Worm (Caenorhabditis elegans) whole organism, L4 larva: ENCODE data around the gene C17H12.10.

Source experiments
- D1046.2 ChIP-seq: fragments of 200-800 bp; sonication (Bioruptor generic); IDR thresholded peaks from 2 replicates; pipeline ENCODE4 v1.3.6; 2022; ENCODE audit warnings: missing genetic modification characterization, missing compliant biosample characterization
- F37D6.2 ChIP-seq: sonication (generic microtip); optimal IDR thresholded peaks from 2 replicates; lab custom pipeline; 2016; ENCODE audit warnings: mild to moderate bottlenecking, missing genetic modification characterization, missing compliant biosample characterization
- F44E2.7 ChIP-seq: fragments of 200-800 bp; sonication (Bioruptor generic); IDR thresholded peaks from 2 replicates; pipeline ENCODE4 v2.1.2; 2022; ENCODE audit warnings: missing genetic modification characterization, missing compliant biosample characterization
- R02D3.7 ChIP-seq: fragments of 150-350 bp; sonication (generic microtip); optimal IDR thresholded peaks from 3 replicates; lab custom pipeline; 2014; ENCODE audit warnings: missing biosample characterization, missing genetic modification characterization
- T20F7.1 ChIP-seq: fragments of 200-800 bp; sonication (Bioruptor generic); optimal IDR thresholded peaks from 2 replicates; lab custom pipeline; 2018; ENCODE audit warnings: mild to moderate bottlenecking, missing genetic modification characterization, missing compliant biosample characterization
- T26A8.4 ChIP-seq: fragments of 200-800 bp; sonication (Bioruptor generic); IDR thresholded peaks from 2 replicates; pipeline ENCODE4 v1.3.6; 2022; ENCODE audit warnings: missing genetic modification characterization, missing compliant biosample characterization
- Y48G9A.11 ChIP-seq: fragments of 200-800 bp; sonication (Bioruptor generic); IDR thresholded peaks from 2 replicates; pipeline ENCODE4 v1.3.6; 2022; ENCODE audit warnings: missing genetic modification reagents, missing genetic modification characterization, missing compliant biosample characterization
- Y5F2A.4 ChIP-seq: fragments of 200-800 bp; sonication (Bioruptor generic); optimal IDR thresholded peaks from 2 replicates; lab custom pipeline; 2018; ENCODE audit warnings: mild to moderate bottlenecking, missing genetic modification characterization, missing compliant biosample characterization
- aly-2 ChIP-seq: sonication (generic microtip); optimal IDR thresholded peaks from 2 replicates; lab custom pipeline; 2018; ENCODE audit warnings: missing biosample characterization, missing genetic modification characterization
- ama-1 ChIP-seq: fragments of 150-350 bp; optimal IDR thresholded peaks from 2 replicates; lab custom pipeline; 2014; ENCODE audit warnings: inconsistent platforms, mixed read lengths
- ceh-20 ChIP-seq: fragments of 200-800 bp; sonication (Bioruptor generic); IDR thresholded peaks from 2 replicates; pipeline ENCODE4 v1.3.6; 2022; ENCODE audit warnings: missing genetic modification reagents, missing genetic modification characterization, missing compliant biosample characterization
- ceh-44 ChIP-seq: fragments of 200-800 bp; sonication (Bioruptor generic); IDR thresholded peaks from 2 replicates; pipeline ENCODE4 v1.3.6; 2022; ENCODE audit warnings: missing genetic modification reagents, missing genetic modification characterization, missing compliant biosample characterization
- ceh-62 ChIP-seq: sonication (generic microtip); optimal IDR thresholded peaks from 2 replicates; lab custom pipeline; 2017; ENCODE audit warnings: missing biosample characterization, missing genetic modification characterization
- daf-12 ChIP-seq: fragments of 150-350 bp; optimal IDR thresholded peaks from 2 replicates; lab custom pipeline; 2014; ENCODE audit warnings: missing biosample characterization, missing genetic modification reagents, missing genetic modification characterization
- daf-19 ChIP-seq: fragments of 200-800 bp; sonication (Bioruptor generic); conservative IDR thresholded peaks from 2 replicates; pipeline ENCODE4 v1.3.6; 2022; ENCODE audit warnings: missing genetic modification characterization, missing compliant biosample characterization
- dmd-6 ChIP-seq: fragments of 200-800 bp; sonication (Bioruptor generic); IDR thresholded peaks from 2 replicates; pipeline ENCODE4 v1.3.6; 2022; ENCODE audit warnings: missing genetic modification reagents, missing genetic modification characterization, missing compliant biosample characterization
- dmd-8 ChIP-seq: fragments of 200-800 bp; sonication (Bioruptor generic); IDR thresholded peaks from 2 replicates; pipeline ENCODE4 v1.3.6; 2022; ENCODE audit warnings: missing genetic modification characterization, missing compliant biosample characterization
- duxl-1 ChIP-seq: sonication (generic microtip); optimal IDR thresholded peaks from 2 replicates; lab custom pipeline; 2016; ENCODE audit warnings: mild to moderate bottlenecking, missing genetic modification characterization, moderate library complexity, missing compliant biosample characterization; ENCODE audit not compliant: poor library complexity
- dve-1 ChIP-seq: sonication (generic microtip); optimal IDR thresholded peaks from 2 replicates; lab custom pipeline; 2017; ENCODE audit warnings: antibody characterized with exemption, mild to moderate bottlenecking, missing genetic modification characterization, missing compliant biosample characterization; ENCODE audit not compliant: insufficient read depth
- egl-27 ChIP-seq: sonication (generic microtip); optimal IDR thresholded peaks from 3 replicates; lab custom pipeline; 2017; ENCODE audit warnings: missing biosample characterization, missing genetic modification reagents, missing genetic modification characterization
- egl-43 ChIP-seq: fragments of 200-800 bp; sonication (Bioruptor generic); IDR thresholded peaks from 2 replicates; pipeline ENCODE4 v1.3.6; 2022; ENCODE audit warnings: missing genetic modification reagents, missing genetic modification characterization, missing compliant biosample characterization
- hlh-11 ChIP-seq: fragments of 200-800 bp; sonication (Bioruptor generic); optimal IDR thresholded peaks from 2 replicates; lab custom pipeline; 2018; ENCODE audit warnings: mild to moderate bottlenecking, missing genetic modification characterization, missing compliant biosample characterization
- jun-1 ChIP-seq: fragments of 150-350 bp; optimal IDR thresholded peaks from 2 replicates; lab custom pipeline; 2014; ENCODE audit warnings: missing biosample characterization, missing genetic modification reagents, missing genetic modification characterization
- lin-13 ChIP-seq: fragments of 150-350 bp; optimal IDR thresholded peaks from 2 replicates; lab custom pipeline; 2014; ENCODE audit warnings: missing biosample characterization, missing genetic modification reagents, missing genetic modification characterization
- lin-39 ChIP-seq: fragments of 150-350 bp; optimal IDR thresholded peaks from 2 replicates; lab custom pipeline; 2014; ENCODE audit warnings: missing biosample characterization, missing genetic modification reagents, missing genetic modification characterization
- lir-3 ChIP-seq: sonication (generic microtip); optimal IDR thresholded peaks from 2 replicates; lab custom pipeline; 2016; ENCODE audit warnings: mild to moderate bottlenecking, missing genetic modification characterization, missing compliant biosample characterization
- mdt-29 ChIP-seq: fragments of 200-800 bp; sonication (Bioruptor generic); IDR thresholded peaks from 2 replicates; pipeline ENCODE4 v1.3.6; 2022; ENCODE audit warnings: missing genetic modification reagents, missing genetic modification characterization, missing compliant biosample characterization
- mes-2 ChIP-seq: sonication (generic microtip); optimal IDR thresholded peaks from 2 replicates; lab custom pipeline; 2016; ENCODE audit warnings: missing genotype, mild to moderate bottlenecking, missing genetic modification characterization, missing compliant biosample characterization; ENCODE audit not compliant: poor library complexity, severe bottlenecking
- mxl-2 ChIP-seq: fragments of 200-800 bp; sonication (Bioruptor generic); conservative IDR thresholded peaks from 2 replicates; pipeline ENCODE4 v1.3.6; 2022; ENCODE audit warnings: missing genetic modification reagents, missing genetic modification characterization, missing compliant biosample characterization
- nhr-11 ChIP-seq: fragments of 150-350 bp; optimal IDR thresholded peaks from 2 replicates; lab custom pipeline; 2014; ENCODE audit warnings: missing biosample characterization, missing genetic modification characterization
- nhr-111 ChIP-seq: fragments of 200-800 bp; sonication (Bioruptor generic); optimal IDR thresholded peaks from 2 replicates; lab custom pipeline; 2018; ENCODE audit warnings: mild to moderate bottlenecking, missing genetic modification characterization, missing compliant biosample characterization
- nhr-237 ChIP-seq: sonication (generic microtip); optimal IDR thresholded peaks from 2 replicates; lab custom pipeline; 2017; ENCODE audit warnings: missing biosample characterization, missing genetic modification characterization
- nhr-41 ChIP-seq: fragments of 200-800 bp; sonication (Bioruptor generic); IDR thresholded peaks from 2 replicates; pipeline ENCODE4 v1.3.6; 2022; ENCODE audit warnings: missing genetic modification reagents, missing genetic modification characterization, missing compliant biosample characterization
- nhr-76 ChIP-seq: fragments of 150-350 bp; optimal IDR thresholded peaks from 2 replicates; lab custom pipeline; 2014; ENCODE audit warnings: missing biosample characterization, missing genetic modification characterization
- nhr-77 ChIP-seq: fragments of 150-350 bp; optimal IDR thresholded peaks from 2 replicates; lab custom pipeline; 2014; ENCODE audit warnings: missing biosample characterization, missing genetic modification characterization
- pha-4 ChIP-seq, 2 experiments: fragments of 150-350 bp in 1 of 2; fragments of 200-800 bp in 1 of 2; sonication (Bioruptor generic) in 1 of 2; IDR thresholded peaks in 1 of 2; optimal IDR thresholded peaks in 1 of 2; 2 replicates each; pipeline versions ENCODE4 v1.3.6 to Lab custom; 2014 to 2022; ENCODE audit warnings: missing genetic modification characterization in 2 of 2, missing genetic modification reagents in 2 of 2, missing biosample characterization in 1 of 2, missing compliant biosample characterization in 1 of 2
- php-3 ChIP-seq: fragments of 200-800 bp; sonication (Bioruptor generic); IDR thresholded peaks from 2 replicates; pipeline ENCODE4 v1.3.6; 2022; ENCODE audit warnings: missing genetic modification reagents, missing genetic modification characterization, missing compliant biosample characterization
- saeg-2 ChIP-seq: fragments of 200-800 bp; sonication (Bioruptor generic); IDR thresholded peaks from 2 replicates; pipeline ENCODE4 v1.3.6; 2022; ENCODE audit warnings: missing genetic modification reagents, missing genetic modification characterization, missing compliant biosample characterization
- sdz-12 ChIP-seq: fragments of 200-800 bp; sonication (Bioruptor generic); optimal IDR thresholded peaks from 2 replicates; lab custom pipeline; 2018; ENCODE audit warnings: mild to moderate bottlenecking, missing genetic modification characterization, missing compliant biosample characterization
- set-16 ChIP-seq: fragments of 200-800 bp; sonication (Bioruptor generic); IDR thresholded peaks from 2 replicates; pipeline ENCODE4 v1.3.6; 2022; ENCODE audit warnings: missing genetic modification reagents, missing genetic modification characterization, missing compliant biosample characterization
- skn-1 ChIP-seq: fragments of 150-350 bp; optimal IDR thresholded peaks from 2 replicates; lab custom pipeline; 2014; ENCODE audit warnings: missing biosample characterization, missing genetic modification characterization
- snpc-1.2 ChIP-seq: fragments of 200-800 bp; sonication (Bioruptor generic); IDR thresholded peaks from 2 replicates; pipeline ENCODE4 v1.3.6; 2022; ENCODE audit warnings: missing genetic modification reagents, missing genetic modification characterization, missing compliant biosample characterization
- spr-1 ChIP-seq: sonication (generic microtip); optimal IDR thresholded peaks from 2 replicates; lab custom pipeline; 2016; ENCODE audit warnings: mild to moderate bottlenecking, missing genetic modification characterization, missing compliant biosample characterization
- tag-97 ChIP-seq: fragments of 200-800 bp; sonication (Bioruptor generic); IDR thresholded peaks from 2 replicates; pipeline ENCODE4 v1.3.6; 2022; ENCODE audit warnings: missing genetic modification characterization, missing compliant biosample characterization
- tra-1 ChIP-seq: fragments of 200-800 bp; sonication (Bioruptor generic); IDR thresholded peaks from 2 replicates; pipeline ENCODE4 v1.3.6; 2022; ENCODE audit warnings: missing genetic modification reagents, missing genetic modification characterization, missing compliant biosample characterization
- unc-39 ChIP-seq: sonication (generic microtip); optimal IDR thresholded peaks from 2 replicates; lab custom pipeline; 2017; ENCODE audit warnings: missing biosample characterization, missing genetic modification characterization
- vab-7 ChIP-seq: fragments of 200-800 bp; sonication (Bioruptor generic); IDR thresholded peaks from 2 replicates; pipeline ENCODE4 v1.3.6; 2022; ENCODE audit warnings: missing genetic modification reagents, missing genetic modification characterization, missing compliant biosample characterization
- zag-1 ChIP-seq: fragments of 150-350 bp; optimal IDR thresholded peaks from 2 replicates; lab custom pipeline; 2014; ENCODE audit warnings: missing biosample characterization, missing genetic modification characterization
- zfp-3 ChIP-seq: fragments of 200-800 bp; sonication (Bioruptor generic); conservative IDR thresholded peaks from 2 replicates; pipeline ENCODE4 v1.3.6; 2022; ENCODE audit warnings: missing genetic modification reagents, missing genetic modification characterization, missing compliant biosample characterization
- ztf-11 ChIP-seq: fragments of 150-350 bp; optimal IDR thresholded peaks from 2 replicates; lab custom pipeline; 2014; ENCODE audit warnings: missing biosample characterization, missing genetic modification characterization

C17H12.10 gene

ce11 chrIV:6790438-6791124 is 16.0 kb upstream of the C17H12.10 start, which contains the start of the genes C17H12.2 and vha-8 (continued):
- peak; percentile 60; the same call in 1 of the 2 replicates for TF ChIP-seq egl-43 (GFP tag; lab: Robert Waterston, UW)
- no peak for TF ChIP-seq Y5F2A.4 (GFP tag; lab: Kevin White, UChicago)
- TF ChIP-seq jun-1: peak; percentile 59
- no peak for TF ChIP-seq lin-39
- peak; percentile 84 for TF ChIP-seq mdt-29 (GFP tag; lab: Robert Waterston, UW)
- TF ChIP-seq saeg-2 (GFP tag; lab: Robert Waterston, UW): no peak
- no peak for TF ChIP-seq R02D3.7 (tag; lab: Kevin White, UChicago)
- no peak for TF ChIP-seq nhr-41 (GFP tag; lab: Robert Waterston, UW)
- TF ChIP-seq ceh-20 (GFP tag; lab: Robert Waterston, UW): peak; percentile 92
- no peak for TF ChIP-seq nhr-111 (GFP tag; lab: Kevin White, UChicago)
- no peak for TF ChIP-seq dmd-8 (GFP tag; lab: Robert Waterston, UW)
- TF ChIP-seq F44E2.7 (GFP tag; lab: Robert Waterston, UW): no peak
- TF ChIP-seq daf-19 (GFP tag; lab: Robert Waterston, UW): no peak
- TF ChIP-seq nhr-237 (tag; lab: Kevin White, UChicago): no peak
- TF ChIP-seq unc-39 (tag; lab: Kevin White, UChicago): no peak
- peak; percentile 91 for TF ChIP-seq hlh-11
- TF ChIP-seq T20F7.1 (GFP tag; lab: Kevin White, UChicago): peak; percentile 85
- TF ChIP-seq F37D6.2 (tag; lab: Kevin White, UChicago): peak; percentile 56
- no peak for TF ChIP-seq skn-1 (tag; lab: Kevin White, UChicago)
- no peak for TF ChIP-seq php-3
- TF ChIP-seq egl-27 (tag; lab: Kevin White, UChicago): no peak
- peak; percentile 93 for TF ChIP-seq lin-13 (GFP tag; lab: Kevin White, UChicago)
- peak; percentile 77 for TF ChIP-seq pha-4 (GFP tag; IDR thresholded peaks at IDR 0.05; lab: Robert Waterston, UW)
- TF ChIP-seq pha-4 (tag; optimal IDR thresholded peaks at IDR 0.05; lab: Kevin White, UChicago): peak; percentile 93
- TF ChIP-seq ceh-62 (tag; lab: Kevin White, UChicago): no peak
- 0 out of 2 replicates have a peak, but pooled peaks have one; percentile 41 for TF ChIP-seq tra-1 (GFP tag; lab: Robert Waterston, UW)
- TF ChIP-seq dmd-6 (GFP tag; lab: Robert Waterston, UW): peak; percentile 88
- peak; percentile 79 for TF ChIP-seq T26A8.4 (GFP tag; lab: Robert Waterston, UW)
- TF ChIP-seq D1046.2 (GFP tag; lab: Robert Waterston, UW): peak; percentile 51; the same call in 1 of the 2 replicates
- peak; percentile 89 for TF ChIP-seq ama-1 (lab: Kevin White, UChicago)
- peak; percentile 78 for TF ChIP-seq spr-1 (tag; lab: Kevin White, UChicago)
- TF ChIP-seq set-16 (GFP tag; lab: Robert Waterston, UW): no peak
- 0 out of 2 replicates have a peak, but pooled peaks have one; percentile 11 for TF ChIP-seq ceh-44
- peak; percentile 93 for TF ChIP-seq nhr-77 (tag; lab: Kevin White, UChicago)
- no peak for TF ChIP-seq tag-97 (GFP tag; lab: Robert Waterston, UW)
- TF ChIP-seq nhr-76 (tag; lab: Kevin White, UChicago): peak; percentile 44
- TF ChIP-seq dve-1 (tag; lab: Kevin White, UChicago): peak; percentile 95
- TF ChIP-seq sdz-12: no peak
- no peak for TF ChIP-seq Y48G9A.11
- TF ChIP-seq daf-12 (tag; lab: Kevin White, UChicago): no peak
- no peak for TF ChIP-seq aly-2
- TF ChIP-seq zfp-3 (GFP tag; lab: Robert Waterston, UW): 0 out of 2 replicates have a peak, but pooled peaks have one; percentile 50
- TF ChIP-seq lir-3 (tag; lab: Kevin White, UChicago): no peak
- TF ChIP-seq duxl-1 (tag; lab: Kevin White, UChicago): no peak
- peak; percentile 90 for TF ChIP-seq mes-2 (tag; lab: Kevin White, UChicago)
- no peak for TF ChIP-seq snpc-1.2 (GFP tag; lab: Robert Waterston, UW)
- TF ChIP-seq mxl-2 (GFP tag; lab: Robert Waterston, UW): no peak
- peak; percentile 95 for TF ChIP-seq nhr-11 (tag; lab: Kevin White, UChicago)
- no peak for TF ChIP-seq zag-1 (tag; lab: Kevin White, UChicago)
- TF ChIP-seq vab-7 (GFP tag; lab: Robert Waterston, UW): peak; percentile 46; the same call in 1 of the 2 replicates
- TF ChIP-seq ztf-11 (tag; lab: Kevin White, UChicago): no peak
